Worm (Caenorhabditis elegans): Measurements from ENCODE around the gene fbxb-95.
A peak's percentile ranks its signal among the peaks of the same experiment; 100 is the strongest.

Gene fbxb-95

ce11 chrII:1819944-1820570, 34.1 kb upstream of the fbxb-95 start, which contains the start of gene fbxc-19:
TSS of gene fbxc-19 (plus strand) at chrII:1820479.
- no peak for TF ChIP-seq C04F5.9 (tag; optimal IDR thresholded peaks at IDR 0.05)
- TF ChIP-seq ztf-4 (tag; optimal IDR thresholded peaks at IDR 0.05) = no peak
- no peak for TF ChIP-seq grh-1 (GFP tag; IDR thresholded peaks at IDR 0.05)
- TF ChIP-seq nhr-12 (tag; optimal IDR thresholded peaks at IDR 0.05) = no peak
- TF ChIP-seq vab-15 (tag; optimal IDR thresholded peaks at IDR 0.05) = no peak
- no peak for TF ChIP-seq mef-2 (tag; optimal IDR thresholded peaks at IDR 0.05)
- TF ChIP-seq unc-30 (tag; optimal IDR thresholded peaks at IDR 0.05) = no peak
- no peak for TF ChIP-seq ztf-11 (tag; optimal IDR thresholded peaks at IDR 0.05)
- TF ChIP-seq irx-1 (tag; optimal IDR thresholded peaks at IDR 0.05) = no peak
- no peak for TF ChIP-seq nhr-84 (tag; optimal IDR thresholded peaks at IDR 0.05)
- TF ChIP-seq ceh-90 (tag; optimal IDR thresholded peaks at IDR 0.05) = no peak
- peak; percentile 53 for TF ChIP-seq nhr-90 (tag; optimal IDR thresholded peaks at IDR 0.05; ENCODE audit: poor library complexity)
- TF ChIP-seq nhr-11 (tag; optimal IDR thresholded peaks at IDR 0.05) = peak; percentile 63
- TF ChIP-seq lin-39 (tag; optimal IDR thresholded peaks at IDR 0.05) = no peak
- TF ChIP-seq fos-1 (tag; optimal IDR thresholded peaks at IDR 0.05) = peak; percentile 35
- peak; percentile 95 for TF ChIP-seq pqm-1 (tag; optimal IDR thresholded peaks at IDR 0.05)
- TF ChIP-seq lin-13 (GFP tag; optimal IDR thresholded peaks at IDR 0.05) = peak; percentile 40
- TF ChIP-seq efl-3 (GFP tag; optimal IDR thresholded peaks at IDR 0.05) = no peak
- no peak for TF ChIP-seq ces-1 (GFP tag; optimal IDR thresholded peaks at IDR 0.05)
- peak; percentile 35 for TF ChIP-seq blmp-1 (tag; optimal IDR thresholded peaks at IDR 0.05)
- TF ChIP-seq pag-3 (tag; optimal IDR thresholded peaks at IDR 0.05; ENCODE audit: borderline replicate concordance, insufficient read depth) = no peak
- peak; percentile 60 for TF ChIP-seq nhr-20 (tag; optimal IDR thresholded peaks at IDR 0.05)
- TF ChIP-seq hlh-4 (tag; optimal IDR thresholded peaks at IDR 0.05) = no peak
- no peak for TF ChIP-seq aly-2 (tag; optimal IDR thresholded peaks at IDR 0.05)
- no peak for TF ChIP-seq nhr-76 (tag; optimal IDR thresholded peaks at IDR 0.05)
- no peak for TF ChIP-seq sox-4 (tag; optimal IDR thresholded peaks at IDR 0.05)
- TF ChIP-seq ceh-8 (GFP tag; optimal IDR thresholded peaks at IDR 0.05) = no peak
- peak; percentile 83 for TF ChIP-seq nhr-85 (tag)
- no peak for TF ChIP-seq fkh-4 (tag; optimal IDR thresholded peaks at IDR 0.05; ENCODE audit: borderline replicate concordance)
- TF ChIP-seq elt-2 (tag; optimal IDR thresholded peaks at IDR 0.05) = peak; percentile 100
- no peak for TF ChIP-seq egl-13 (tag; optimal IDR thresholded peaks at IDR 0.05)
- peak; percentile 77 to 78 for TF ChIP-seq efl-1 (optimal IDR thresholded peaks at IDR 0.05)
- peak; percentile 63 to 94 for TF ChIP-seq efl-1 (GFP tag; optimal IDR thresholded peaks at IDR 0.05 in 1 of 2)
- TF ChIP-seq sup-37 (GFP tag; optimal IDR thresholded peaks at IDR 0.05) = no peak
- TF ChIP-seq nhr-237 (tag; optimal IDR thresholded peaks at IDR 0.05) = peak; percentile 64
- TF ChIP-seq fkh-8 (tag; optimal IDR thresholded peaks at IDR 0.05) = no peak
- TF ChIP-seq aha-1 (tag; optimal IDR thresholded peaks at IDR 0.05) = no peak
- no peak for TF ChIP-seq alr-1 (tag; optimal IDR thresholded peaks at IDR 0.05; ENCODE audit: borderline replicate concordance)
- TF ChIP-seq snu-23 (GFP tag; optimal IDR thresholded peaks at IDR 0.05) = peak; percentile 46
- TF ChIP-seq ceh-88 (GFP tag; IDR thresholded peaks at IDR 0.05) = no peak
- no peak for TF ChIP-seq unc-98 (GFP tag; IDR thresholded peaks at IDR 0.05)
- peak; percentile 73 for TF ChIP-seq lin-14 (GFP tag; optimal IDR thresholded peaks at IDR 0.05)
- peak; percentile 72 for TF ChIP-seq nhr-71 (tag; optimal IDR thresholded peaks at IDR 0.05)
- TF ChIP-seq xbp-1 (tag; optimal IDR thresholded peaks at IDR 0.05) = peak; percentile 3
- TF ChIP-seq lin-35 (GFP tag; optimal IDR thresholded peaks at IDR 0.05) = peak; percentile 47 to 82
- TF ChIP-seq F16B12.6 (tag; optimal IDR thresholded peaks at IDR 0.05) = peak; percentile 22
- TF ChIP-seq fkh-10 (GFP tag; optimal IDR thresholded peaks at IDR 0.05) = no peak
- TF ChIP-seq elt-3 (tag; optimal IDR thresholded peaks at IDR 0.05) = peak in 3 of 6 experiments; percentile 60 to 96 (median 89)
- no peak for TF ChIP-seq mab-9 (GFP tag; IDR thresholded peaks at IDR 0.05)
- peak; percentile 91 for TF ChIP-seq skn-1 (tag; optimal IDR thresholded peaks at IDR 0.05)
- peak; percentile 58 for TF ChIP-seq rnt-1 (tag; optimal IDR thresholded peaks at IDR 0.05)
- peak; percentile 38 for TF ChIP-seq nhr-77 (tag; optimal IDR thresholded peaks at IDR 0.05)
- TF ChIP-seq C34B4.2 (tag; optimal IDR thresholded peaks at IDR 0.05) = no peak

Data from whole organism, L1 larva.